Worm (Caenorhabditis elegans) whole organism, young adult: ENCODE measurements around the gene M176.5.
"Not testable (repeated sequence)": the region's sequence is repeated elsewhere in the genome, so short reads cannot be mapped to it uniquely, and the experiment has no call there.

Experiments
- D2030.7 ChIP-seq: fragments of 200-800 bp; sonication (Bioruptor generic); IDR thresholded peaks from 2 replicates; pipeline ENCODE4 v1.3.6; 2022; ENCODE audit warnings: missing genetic modification reagents, missing genetic modification characterization, missing compliant biosample characterization
- ama-1 ChIP-seq, 3 experiments: fragments of 150-350 bp in 1 of 3; sonication (generic microtip) in 2 of 3; optimal IDR thresholded peaks; 2 replicates each; lab custom pipeline; 2014 to 2018; ENCODE audit warnings: missing biosample characterization in 2 of 3, missing genetic modification characterization in 2 of 3, missing genetic modification reagents in 2 of 3
- bed-2 ChIP-seq: fragments of 200-800 bp; sonication (Bioruptor generic); IDR thresholded peaks from 2 replicates; pipeline ENCODE4 v1.3.6; 2022; ENCODE audit warnings: missing genetic modification reagents, missing genetic modification characterization, missing compliant biosample characterization
- ccch-3 ChIP-seq: fragments of 200-800 bp; sonication (Bioruptor generic); optimal IDR thresholded peaks from 2 replicates; lab custom pipeline; 2018; ENCODE audit warnings: mild to moderate bottlenecking, missing genetic modification characterization, missing compliant biosample characterization
- him-1 ChIP-seq: sonication (generic microtip); optimal IDR thresholded peaks from 2 replicates; lab custom pipeline; 2016; ENCODE audit warnings: missing genotype, missing genetic modification reagents, missing genetic modification characterization, missing compliant biosample characterization
- xnd-1 ChIP-seq: sonication (generic microtip); optimal IDR thresholded peaks from 2 replicates; lab custom pipeline; 2016; ENCODE audit warnings: missing genotype, missing genetic modification reagents, missing genetic modification characterization, missing compliant biosample characterization
- zim-3 ChIP-seq: sonication (generic microtip); optimal IDR thresholded peaks from 2 replicates; lab custom pipeline; 2017; ENCODE audit warnings: mild to moderate bottlenecking, missing genetic modification characterization, moderate library complexity, missing compliant biosample characterization
- ztf-28 ChIP-seq: fragments of 200-800 bp; sonication (Bioruptor generic); IDR thresholded peaks from 2 replicates; pipeline ENCODE4 v1.3.6; 2022; ENCODE audit warnings: missing genetic modification reagents, missing genetic modification characterization, missing compliant biosample characterization

- not testable (repeated sequence) for TF ChIP-seq D2030.7 (GFP tag; lab: Robert Waterston, UW); ztf-28; xnd-1 (tag; lab: Kevin White, UChicago); him-1 (tag; lab: Kevin White, UChicago); ama-1 (optimal IDR thresholded peaks at IDR 0.05; lab: Kevin White, UChicago); ama-1 (GFP tag; optimal IDR thresholded peaks at IDR 0.05; lab: Kevin White, UChicago); bed-2; zim-3 (tag; lab: Kevin White, UChicago); ccch-3 (GFP tag; lab: Kevin White, UChicago)
These were observed 34.3 kb upstream of the M176.5 start, which contains the start of gene chil-21 for ce11 chrII:9461881-9462280.
